Fruit fly (Drosophila melanogaster) S2 (cell line): ENCODE data around the gene Pif2.

Source experiments
- CG8478 ChIP-seq: fragments of >200 bp; optimal IDR thresholded peaks from 2 replicates; lab custom pipeline; 2018
- CTCF ChIP-seq, 2 experiments: fragments of >200 bp; optimal IDR thresholded peaks; 2 replicates each; lab custom pipeline; 2018

DNA sequence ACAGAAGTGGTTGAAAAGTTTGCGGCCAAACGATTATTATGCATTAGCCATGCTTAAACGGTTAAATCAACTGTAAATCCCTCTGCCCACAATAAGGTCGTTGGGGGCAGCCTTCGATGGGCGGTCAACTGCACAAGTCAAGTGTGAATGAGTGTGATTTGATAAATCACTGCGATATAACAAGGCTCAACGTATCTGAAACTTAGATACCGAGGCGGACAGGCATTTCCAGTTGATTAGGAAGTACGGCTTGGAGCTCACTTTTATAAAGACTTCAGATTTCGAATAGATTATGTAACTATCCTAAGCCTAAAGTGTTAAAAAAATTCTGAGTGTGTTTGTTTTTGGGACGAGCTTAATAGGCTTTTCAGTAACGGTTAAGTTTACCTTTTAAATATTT lies 31.6 kb downstream of the Pif2 start, which contains the start of gene CG2336:
- TF ChIP-seq CTCF (optimal IDR thresholded peaks at IDR 0.05; lab: Kevin White, UChicago) (no peak), CG8478 (lab: Kevin White, UChicago) (no peak)
